Worm (Caenorhabditis elegans) whole organism, L4/young adult: Measurements from ENCODE around the gene F29B9.1.
A peak's percentile ranks its signal among the peaks of the same experiment; 100 is the strongest.
"Not testable (repeated sequence)": the region's sequence is repeated elsewhere in the genome, so short reads cannot be mapped to it uniquely, and the experiment has no call there.

Source experiments
- W03F9.2 ChIP-seq: fragments of 150-350 bp; optimal IDR thresholded peaks from 2 replicates; lab custom pipeline; 2014; ENCODE audit warnings: missing biosample characterization, missing genetic modification characterization
- dao-5 ChIP-seq: sonication (generic microtip); optimal IDR thresholded peaks from 2 replicates; lab custom pipeline; 2016; ENCODE audit warnings: missing genotype, missing genetic modification characterization, moderate library complexity, missing compliant biosample characterization
- him-1 ChIP-seq: sonication (generic microtip); optimal IDR thresholded peaks from 2 replicates; lab custom pipeline; 2016; ENCODE audit warnings: missing genotype, missing genetic modification reagents, missing genetic modification characterization, missing compliant biosample characterization

Gene F29B9.1

DNA sequence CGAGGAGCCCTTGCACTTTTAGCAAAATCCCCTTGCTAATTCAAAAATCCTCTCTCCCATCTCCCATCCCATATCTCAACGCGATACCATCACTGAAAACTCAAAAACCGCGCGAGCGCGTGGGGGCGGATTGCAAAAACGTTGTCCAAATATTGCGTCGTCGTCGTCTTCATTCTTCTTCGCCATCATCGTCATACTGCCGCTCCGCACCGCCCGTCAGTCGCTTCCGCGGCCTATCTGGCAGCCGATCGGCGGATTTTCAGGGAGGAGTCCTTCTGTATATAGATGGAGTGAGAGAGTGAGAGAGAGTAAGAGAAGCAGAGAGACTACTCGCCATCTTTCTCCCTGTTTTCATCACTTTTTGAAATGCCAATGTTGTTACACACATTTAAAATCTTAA, 21.7 kb downstream of the F29B9.1 start:
- TF ChIP-seq dao-5 (tag; lab: Kevin White, UChicago) (no peak), him-1 (tag; lab: Kevin White, UChicago) (no peak), W03F9.2 (tag; lab: Kevin White, UChicago) (no peak)

DNA sequence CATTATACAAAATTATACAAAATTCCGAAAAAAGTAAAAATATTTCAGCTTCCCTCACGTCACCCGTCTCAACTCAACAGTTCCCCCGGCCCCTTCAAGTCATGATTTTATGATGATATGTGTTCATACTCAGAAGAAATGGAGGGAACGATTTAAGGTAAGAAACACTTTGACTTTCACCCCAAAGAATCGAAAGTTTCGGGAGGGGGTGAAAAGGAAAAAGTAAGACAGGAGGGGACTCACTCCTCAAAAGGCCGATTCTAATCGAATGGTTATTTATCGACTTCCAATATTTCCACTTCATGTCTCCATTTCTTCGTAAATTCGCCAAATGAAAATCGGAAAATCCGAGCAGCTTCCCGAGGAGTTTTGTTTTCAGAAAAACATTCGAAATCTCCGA, 23.0 kb downstream of the F29B9.1 start, which contains the start of gene bus-4:
Gene bus-4 (plus strand): TSS at position 49 of the 400 bp plus-strand sequence.
- no peak for TF ChIP-seq W03F9.2 (tag; lab: Kevin White, UChicago)
- no peak for TF ChIP-seq dao-5 (tag; lab: Kevin White, UChicago)
- TF ChIP-seq him-1 (tag; lab: Kevin White, UChicago): no peak

DNA sequence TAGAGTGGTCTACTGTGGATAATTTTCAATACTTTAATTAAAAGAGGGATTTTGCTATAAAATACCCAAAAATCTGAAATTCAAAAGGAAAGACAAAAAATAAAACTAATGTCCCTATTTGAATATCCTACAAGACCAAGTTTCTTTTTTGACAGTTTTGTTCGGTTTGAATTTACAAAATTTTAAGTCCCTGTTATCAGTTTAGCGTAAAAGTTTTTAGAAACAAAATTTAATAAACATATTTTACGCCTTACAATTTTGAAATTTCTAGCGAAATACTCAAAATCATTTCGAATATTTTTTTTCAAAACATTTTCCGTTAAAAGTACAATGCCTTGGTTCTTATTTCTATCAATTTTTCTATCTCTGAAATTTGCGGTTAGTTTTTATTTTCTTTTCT, 27.3 kb downstream of the F29B9.1 start, which contains the start of gene spe-51:
Gene spe-51 (plus strand): TSS at position 301 of the 400 bp plus-strand sequence.
- no peak for TF ChIP-seq him-1 (tag; lab: Kevin White, UChicago)
- TF ChIP-seq dao-5 (tag; lab: Kevin White, UChicago): no peak

DNA sequence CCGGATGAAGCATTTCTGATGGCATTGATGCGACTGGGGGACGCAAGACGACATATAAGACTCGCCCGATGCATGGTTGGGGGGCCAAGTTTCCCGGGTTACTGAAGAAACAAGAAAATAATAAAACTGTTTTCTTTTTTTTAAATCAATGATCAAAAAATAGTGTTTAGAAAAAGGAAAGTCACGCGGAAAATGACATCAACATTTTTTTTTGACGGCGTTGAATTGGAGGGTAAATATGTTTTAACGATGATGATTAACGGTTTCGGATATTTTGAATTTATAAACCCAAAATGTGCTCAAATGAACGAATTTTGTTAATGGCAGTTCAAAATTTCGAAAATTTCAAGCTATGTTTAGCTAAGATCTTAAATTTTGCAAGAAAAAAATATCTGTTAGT, 38.7 kb downstream of the F29B9.1 start, which contains the start of gene ogdh-1:
Gene ogdh-1 (minus strand): TSS at position 101 of the 400 bp plus-strand sequence.
- TF ChIP-seq him-1 (tag; lab: Kevin White, UChicago): no peak
- no peak for TF ChIP-seq W03F9.2 (tag; lab: Kevin White, UChicago)
- no peak for TF ChIP-seq dao-5 (tag; lab: Kevin White, UChicago)

DNA sequence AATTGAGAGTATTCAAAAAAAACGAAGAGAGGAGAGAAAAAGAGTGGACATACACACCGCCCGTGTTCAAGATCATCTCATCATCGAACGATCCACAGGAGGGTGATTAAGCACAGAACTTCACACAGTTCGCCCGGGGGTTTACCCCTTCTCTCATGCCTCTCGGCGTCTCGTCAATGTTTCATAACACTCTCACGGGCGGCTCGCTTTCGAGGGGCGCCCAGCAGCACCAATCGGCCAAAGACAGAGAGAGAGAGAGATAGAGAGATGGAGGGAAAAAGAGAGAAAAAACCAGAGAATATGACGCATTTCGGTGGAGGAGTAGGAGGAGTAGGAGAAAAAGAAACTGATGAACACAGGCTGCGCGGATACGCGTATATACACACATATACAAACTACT, 40.0 kb downstream of the F29B9.1 start:
- peak; percentile 41 for TF ChIP-seq W03F9.2 (tag; lab: Kevin White, UChicago)
- no peak for TF ChIP-seq him-1 (tag; lab: Kevin White, UChicago)

DNA sequence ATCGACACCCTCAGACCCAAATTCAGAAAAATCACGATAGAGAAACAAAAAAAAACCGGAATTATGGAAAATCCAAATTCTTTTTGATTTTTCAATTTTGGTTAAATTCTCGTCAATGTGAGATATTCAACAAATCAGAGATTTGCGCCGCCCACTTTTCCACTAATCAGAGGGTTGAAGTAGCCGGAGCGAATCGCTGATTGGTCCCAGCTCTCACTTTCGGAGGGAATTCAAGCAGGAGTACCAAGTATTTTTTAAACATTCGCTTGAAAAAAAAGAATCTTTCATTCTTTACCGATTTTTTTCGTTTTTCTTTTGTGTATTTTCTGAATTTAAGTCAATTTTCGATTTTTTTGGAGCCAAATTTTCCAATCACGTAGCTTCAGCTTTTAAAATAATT, 40.7 kb downstream of the F29B9.1 start:
- no peak for TF ChIP-seq him-1 (tag; lab: Kevin White, UChicago)

DNA sequence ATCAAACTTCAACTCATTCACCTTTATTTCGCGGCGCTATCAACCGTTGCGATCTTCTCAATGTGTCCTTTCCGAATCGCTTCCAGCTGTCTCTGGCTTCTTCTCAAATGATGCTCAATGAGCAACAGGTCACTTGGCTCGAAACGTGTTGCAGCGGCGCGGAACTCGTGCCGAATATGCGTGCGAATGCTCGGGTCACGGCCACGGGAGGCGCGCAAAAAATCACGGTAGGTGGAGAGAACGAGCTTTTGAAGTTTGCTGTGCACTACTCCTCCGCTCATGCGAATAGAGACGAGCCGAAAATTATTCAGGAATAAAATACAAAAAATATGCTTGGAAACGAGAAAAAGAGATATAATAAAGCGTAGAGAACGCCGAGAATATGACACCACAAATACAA, 45.3 kb downstream of the F29B9.1 start, which contains the start of gene cif-1:
Gene cif-1 (minus strand): TSS at position 297 of the 400 bp plus-strand sequence.
- TF ChIP-seq dao-5 (tag; lab: Kevin White, UChicago) (no peak), W03F9.2 (tag; lab: Kevin White, UChicago) (no peak), him-1 (tag; lab: Kevin White, UChicago) (no peak)

DNA sequence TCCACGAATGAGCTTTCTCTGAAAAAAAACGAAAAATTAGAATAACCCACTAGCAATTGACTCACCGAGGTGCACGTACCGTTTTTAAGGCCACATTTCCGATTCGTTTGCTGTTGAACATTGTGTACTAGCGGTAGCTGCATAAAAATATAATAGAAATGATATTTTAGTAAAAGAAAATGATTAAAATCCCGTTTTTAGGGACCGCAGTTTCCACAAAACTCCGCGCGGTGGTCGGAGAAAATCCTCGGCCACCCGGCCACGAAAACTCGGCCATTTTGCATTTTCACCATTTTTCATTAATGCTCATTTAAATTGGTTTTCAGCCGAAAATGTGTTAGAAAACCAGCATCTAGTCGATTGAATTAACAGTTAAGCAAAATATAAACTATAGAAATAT, 47.2 kb downstream of the F29B9.1 start, which contains the start of gene yars-2:
Gene yars-2 (minus strand): TSS at position 249 of the 400 bp plus-strand sequence.
- TF ChIP-seq him-1 (tag; lab: Kevin White, UChicago) (no peak), dao-5 (tag; lab: Kevin White, UChicago) (no peak), W03F9.2 (tag; lab: Kevin White, UChicago) (no peak)

DNA sequence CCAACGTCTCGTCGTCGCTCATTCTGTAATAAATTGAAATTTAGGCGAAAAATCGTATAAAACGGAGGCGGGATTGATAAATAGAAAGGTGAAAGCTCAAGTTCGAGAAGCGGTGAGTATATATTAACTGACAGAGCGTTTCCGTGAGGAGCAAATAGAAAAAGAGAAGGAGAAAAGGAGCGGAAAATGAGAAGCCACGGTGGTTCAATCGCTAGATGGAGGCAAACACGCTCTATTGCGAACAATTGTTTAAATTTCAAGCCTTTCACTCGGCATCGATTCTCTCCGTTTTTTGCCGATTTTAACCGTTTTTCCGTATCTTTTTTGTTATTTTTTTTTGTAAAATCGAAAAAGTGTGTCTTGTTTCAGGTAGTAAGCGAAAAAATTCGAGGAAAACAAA, 50.6 kb downstream of the F29B9.1 start, which contains the start of gene miro-1:
Gene miro-1 (minus strand): TSS at position 23 of the 400 bp plus-strand sequence.
- not testable (repeated sequence) for TF ChIP-seq him-1, dao-5, W03F9.2 (tag; lab: Kevin White, UChicago)
